Fruit fly (Drosophila melanogaster) Kc167 (cell line): ENCODE data around the gene Etfb.

Experiments used
- Myc ChIP-seq: fragments of >200 bp; optimal IDR thresholded peaks from 2 replicates; lab custom pipeline; 2017; ENCODE audit warnings: missing external identifiers
- Sin3A ChIP-seq: fragments of >200 bp; optimal IDR thresholded peaks from 2 replicates; lab custom pipeline; 2018; ENCODE audit warnings: missing external identifiers
- h ChIP-seq: fragments of >200 bp; optimal IDR thresholded peaks from 3 replicates; lab custom pipeline; 2018; ENCODE audit warnings: missing external identifiers
- insv ChIP-seq: fragments of >200 bp; optimal IDR thresholded peaks from 3 replicates; lab custom pipeline; 2018; ENCODE audit warnings: missing external identifiers
- psq ChIP-seq: fragments of >200 bp; optimal IDR thresholded peaks from 2 replicates; lab custom pipeline; 2017; ENCODE audit warnings: missing external identifiers
- ttk ChIP-seq: sonication (Bioruptor generic); optimal IDR thresholded peaks from 2 replicates; lab custom pipeline; 2017; ENCODE audit warnings: missing external identifiers

Etfb gene

DNA sequence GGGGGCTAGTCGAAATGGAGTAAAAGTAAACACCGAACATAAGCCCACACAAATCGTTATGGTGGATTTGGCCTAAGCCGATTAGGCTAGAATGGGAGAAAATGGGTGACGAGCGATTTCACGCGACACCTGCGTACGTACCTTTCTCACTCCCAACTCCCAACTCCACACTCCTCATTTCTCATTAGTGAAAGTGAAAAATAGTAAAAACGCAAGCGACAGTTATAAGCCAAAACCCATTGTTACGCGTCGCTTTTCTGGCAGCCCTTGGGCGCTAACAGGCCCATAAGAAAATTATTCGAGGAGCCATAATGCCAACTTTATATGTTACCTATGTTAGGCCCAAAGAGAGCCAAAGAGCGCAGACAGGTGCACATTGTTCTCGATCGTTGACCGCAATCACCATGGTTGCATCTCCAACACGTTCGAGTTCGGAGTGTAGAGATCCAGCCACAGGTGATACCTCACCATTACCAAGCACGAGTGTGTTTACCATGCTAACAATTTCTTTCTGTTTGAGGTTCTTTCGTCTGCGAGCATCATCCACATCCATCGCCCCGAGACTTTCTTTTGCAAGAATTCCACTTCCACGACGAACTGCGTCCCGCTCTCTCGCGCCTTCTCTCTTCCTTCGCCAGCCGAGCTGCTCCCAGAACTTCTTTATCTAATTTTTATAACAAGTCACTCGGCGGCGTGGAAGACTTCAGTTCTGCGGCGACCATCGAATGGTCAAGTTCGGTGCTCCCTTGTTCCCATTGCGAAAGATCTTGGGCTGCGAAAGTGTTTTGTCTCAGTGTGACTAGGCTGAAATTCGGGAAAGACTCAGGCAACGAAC lies 15.9 kb upstream of the Etfb start, which contains the start of gene neo:
neo (plus strand) TSS at position 698 of the 835 bp plus-strand sequence.
- TF ChIP-seq insv (lab: Kevin White, UChicago) (no peak), Myc (no peak), psq (lab: Kevin White, UChicago) (no peak), Sin3A (lab: Kevin White, UChicago) (no peak), ttk (lab: Kevin White, UChicago) (no peak), h (lab: Kevin White, UChicago) (no peak)

DNA sequence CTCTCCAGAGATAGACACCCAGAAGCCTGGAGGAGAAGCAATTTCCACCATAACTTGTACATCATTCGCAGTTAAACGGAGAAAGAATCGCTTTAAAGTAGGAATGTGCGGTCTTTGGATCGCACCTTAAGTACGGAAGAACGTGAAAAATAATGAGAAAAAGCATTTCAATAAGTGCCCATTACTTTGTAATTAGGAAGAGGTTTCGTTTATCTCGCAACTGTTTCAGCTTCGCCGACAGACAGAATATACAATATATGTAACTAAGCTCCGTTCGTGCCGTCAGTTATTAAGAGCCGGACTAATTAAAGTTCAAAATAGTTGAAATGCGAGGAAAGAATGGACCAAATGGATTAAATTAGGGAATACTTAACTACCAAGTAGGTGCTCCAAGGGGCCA lies 14.9 kb upstream of the Etfb start, which contains the start of gene CG7829:
CG7829 (minus strand) TSS at position 101 of the 400 bp plus-strand sequence.
- TF ChIP-seq psq (lab: Kevin White, UChicago) (no peak), insv (lab: Kevin White, UChicago) (no peak), ttk (lab: Kevin White, UChicago) (no peak)

DNA sequence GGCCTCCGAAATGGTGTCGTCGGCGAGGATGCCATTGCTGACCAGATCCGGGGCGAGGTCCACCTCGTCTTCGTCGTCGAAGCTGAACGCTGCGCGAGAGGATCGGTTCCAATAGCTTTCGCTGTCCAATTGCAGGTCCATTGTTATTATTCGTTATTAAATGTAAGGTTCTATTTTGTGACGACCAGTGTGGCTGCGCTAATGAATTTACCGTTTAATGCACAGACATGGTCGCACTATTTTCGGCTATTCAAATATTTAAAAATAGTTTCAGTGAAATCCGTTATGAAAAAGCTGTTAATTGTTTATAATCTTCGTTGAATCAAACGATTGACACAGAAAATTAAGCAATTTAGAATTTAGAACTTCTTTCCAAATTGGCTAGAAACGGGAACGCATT lies 13.5 kb upstream of the Etfb start, which contains the start of gene Vps16B:
Vps16B (minus strand) TSS at position 186 of the 400 bp plus-strand sequence.
- TF ChIP-seq h (lab: Kevin White, UChicago): no peak
- no peak for TF ChIP-seq ttk (lab: Kevin White, UChicago)
- TF ChIP-seq insv (lab: Kevin White, UChicago): no peak
- TF ChIP-seq Sin3A (lab: Kevin White, UChicago): no peak
- TF ChIP-seq psq (lab: Kevin White, UChicago): no peak
- no peak for TF ChIP-seq Myc

DNA sequence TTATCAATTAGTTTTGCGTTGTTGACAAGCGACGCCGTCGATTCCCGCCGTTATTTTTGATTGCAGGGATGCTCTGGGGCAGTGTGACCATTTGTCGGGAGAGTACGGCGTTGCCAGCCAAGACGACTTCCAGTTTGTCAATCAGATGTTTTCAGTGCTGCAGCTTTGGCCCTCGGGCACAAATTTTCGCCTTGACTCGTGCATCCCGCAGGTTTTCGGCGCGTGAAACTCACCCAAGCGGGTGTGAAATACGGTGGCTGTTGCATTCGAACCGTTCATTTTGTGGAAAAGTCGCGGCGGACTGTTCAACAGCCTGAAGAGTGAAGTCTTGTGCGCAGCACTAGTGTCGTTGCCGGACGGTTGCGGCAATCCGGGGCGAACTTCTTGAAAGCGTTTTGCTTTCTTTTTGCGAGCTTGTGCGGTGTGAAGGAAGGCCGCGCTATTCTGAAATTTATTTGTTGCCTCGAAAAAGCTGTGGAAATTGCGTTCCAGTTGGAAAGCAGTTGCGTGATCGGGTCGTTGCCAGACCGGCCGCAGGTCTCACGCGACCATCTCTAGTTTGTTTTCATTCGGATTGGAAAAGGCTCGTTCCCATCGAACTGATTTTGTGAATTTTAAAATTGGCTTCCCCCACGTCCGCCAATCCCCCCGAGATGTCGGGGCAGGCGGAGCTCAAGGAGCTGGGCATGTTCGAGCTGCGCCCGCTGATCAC lies 4.1 kb upstream of the Etfb start, which contains the start of the genes ca and ncd:
ca (plus strand) TSS at position 130 of the 712 bp plus-strand sequence.
ncd (minus strand) TSS at position 446 of the 712 bp plus-strand sequence.
- TF ChIP-seq ttk (lab: Kevin White, UChicago) (no peak), psq (lab: Kevin White, UChicago) (no peak), Myc (no peak), insv (lab: Kevin White, UChicago) (no peak), h (lab: Kevin White, UChicago) (no peak), Sin3A (lab: Kevin White, UChicago) (no peak)

DNA sequence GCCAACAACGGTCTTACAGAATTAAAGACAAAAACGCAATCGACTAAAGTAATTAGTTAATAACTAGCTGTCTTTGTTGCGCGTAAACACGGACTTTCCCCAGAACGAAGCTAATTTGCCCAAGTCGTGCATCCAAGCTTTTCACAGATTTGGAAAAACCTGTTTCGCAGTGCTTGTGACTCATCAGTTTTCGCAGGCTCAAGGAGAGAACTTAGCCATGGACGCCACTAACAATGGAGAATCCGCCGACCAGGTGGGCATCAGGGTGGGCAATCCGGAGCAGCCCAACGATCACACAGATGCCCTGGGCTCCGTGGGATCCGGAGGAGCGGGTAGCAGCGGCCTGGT lies 3.1 kb downstream of the Etfb start:
- no peak for TF ChIP-seq psq (lab: Kevin White, UChicago)
- TF ChIP-seq Sin3A (lab: Kevin White, UChicago): no peak
- no peak for TF ChIP-seq insv (lab: Kevin White, UChicago)
- no peak for TF ChIP-seq ttk (lab: Kevin White, UChicago)

DNA sequence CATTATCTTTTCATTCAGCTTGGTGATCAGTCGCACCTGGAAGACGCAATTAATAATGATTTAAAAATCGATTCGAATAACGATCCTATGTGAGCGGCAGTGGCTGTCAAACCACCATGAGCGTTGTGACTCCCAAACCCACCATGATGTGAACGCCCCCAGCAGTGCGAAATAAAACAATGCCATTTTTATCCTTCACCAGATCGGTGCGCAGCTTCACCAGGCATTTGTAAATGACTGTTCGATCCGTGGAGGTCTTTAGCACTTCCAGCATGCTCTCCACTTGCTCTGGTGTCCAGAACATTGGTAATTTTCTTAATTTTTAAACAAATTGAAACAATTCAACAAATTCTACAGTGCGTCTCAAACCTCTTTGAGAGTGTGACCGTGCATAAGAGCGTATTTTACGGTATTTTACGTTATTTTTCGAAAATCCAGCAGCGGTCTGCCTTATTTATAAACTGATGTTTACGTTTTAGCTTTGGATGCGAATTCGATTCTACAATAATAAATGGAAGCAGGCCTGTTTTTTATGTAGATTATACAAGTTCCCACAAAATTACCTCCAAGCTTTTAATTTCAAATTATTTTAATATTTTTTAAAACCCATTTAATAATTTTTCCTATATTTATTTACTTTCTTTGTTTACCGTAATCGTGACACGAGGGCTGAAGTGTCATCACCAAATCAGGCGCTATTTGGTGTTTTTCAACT lies 3.6 kb downstream of the Etfb start, which contains the start of the genes Rnb and Drice:
Rnb (minus strand) TSS at position 389 of the 715 bp plus-strand sequence.
Drice (plus strand) TSS at position 693 of the 715 bp plus-strand sequence.
- TF ChIP-seq insv (lab: Kevin White, UChicago): no peak
- TF ChIP-seq ttk (lab: Kevin White, UChicago): no peak
- no peak for TF ChIP-seq Myc
- TF ChIP-seq psq (lab: Kevin White, UChicago): no peak
- no peak for TF ChIP-seq h (lab: Kevin White, UChicago)
- TF ChIP-seq Sin3A (lab: Kevin White, UChicago): no peak

DNA sequence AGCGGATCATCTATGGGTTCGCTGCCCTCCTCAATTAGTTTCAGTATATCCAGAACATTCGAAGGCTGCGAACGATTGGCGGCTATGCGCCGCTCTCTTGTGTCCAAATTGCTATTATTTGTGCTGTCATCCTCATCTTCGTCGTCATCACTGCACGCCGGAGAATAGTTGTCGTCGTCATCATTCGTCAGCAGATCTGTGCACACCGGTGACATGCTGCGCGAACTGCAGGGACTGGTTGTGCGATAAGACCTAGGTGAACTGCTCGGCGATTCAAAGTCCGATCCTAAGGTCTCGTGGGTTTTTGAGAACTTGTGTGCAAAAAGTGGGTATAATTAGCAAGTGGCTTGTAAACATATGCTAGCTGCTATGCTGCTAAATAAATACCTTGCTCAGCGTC lies 5.6 kb downstream of the Etfb start:
- TF ChIP-seq ttk (lab: Kevin White, UChicago) (no peak), Sin3A (lab: Kevin White, UChicago) (no peak), h (lab: Kevin White, UChicago) (no peak), Myc (no peak), psq (lab: Kevin White, UChicago) (no peak), insv (lab: Kevin White, UChicago) (no peak)

DNA sequence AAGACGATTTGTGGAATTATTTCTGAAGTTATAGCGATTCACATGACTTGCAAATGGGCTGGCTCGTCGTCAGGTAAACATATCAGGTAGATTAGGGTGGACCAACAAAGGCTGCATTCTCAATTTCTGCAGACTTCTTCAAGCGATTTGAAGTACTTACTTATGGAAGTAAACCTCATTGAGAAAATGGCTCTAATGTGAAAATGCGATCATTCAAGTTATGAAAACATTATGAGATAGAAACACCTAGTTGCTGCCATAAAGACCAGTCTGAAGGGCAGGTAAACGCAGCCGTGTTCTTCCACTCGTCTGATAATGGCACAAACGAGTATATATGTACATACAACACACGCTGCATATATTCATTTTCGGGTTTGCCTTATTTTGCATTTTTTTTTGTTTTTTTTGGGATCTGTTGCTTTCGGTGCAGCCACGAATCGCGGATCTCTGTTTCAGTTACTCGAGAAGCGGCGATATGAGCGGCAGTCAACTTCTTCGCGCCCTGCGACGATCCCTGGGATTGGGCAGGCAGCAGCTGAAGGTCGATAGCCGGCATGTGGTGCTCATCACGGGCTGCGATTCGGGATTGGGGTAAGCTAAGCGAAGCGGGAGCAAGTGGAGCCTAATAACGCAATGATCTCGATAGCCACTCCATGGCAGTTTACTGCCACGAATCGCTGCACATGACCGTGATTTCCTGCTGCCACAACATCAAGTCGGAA lies 8.4 kb downstream of the Etfb start, which contains the start of gene sro:
sro (plus strand) TSS at position 437 of the 722 bp plus-strand sequence.
- TF ChIP-seq psq (lab: Kevin White, UChicago) (no peak), Sin3A (lab: Kevin White, UChicago) (no peak), h (lab: Kevin White, UChicago) (no peak), ttk (lab: Kevin White, UChicago) (no peak), insv (lab: Kevin White, UChicago) (no peak), Myc (no peak)

DNA sequence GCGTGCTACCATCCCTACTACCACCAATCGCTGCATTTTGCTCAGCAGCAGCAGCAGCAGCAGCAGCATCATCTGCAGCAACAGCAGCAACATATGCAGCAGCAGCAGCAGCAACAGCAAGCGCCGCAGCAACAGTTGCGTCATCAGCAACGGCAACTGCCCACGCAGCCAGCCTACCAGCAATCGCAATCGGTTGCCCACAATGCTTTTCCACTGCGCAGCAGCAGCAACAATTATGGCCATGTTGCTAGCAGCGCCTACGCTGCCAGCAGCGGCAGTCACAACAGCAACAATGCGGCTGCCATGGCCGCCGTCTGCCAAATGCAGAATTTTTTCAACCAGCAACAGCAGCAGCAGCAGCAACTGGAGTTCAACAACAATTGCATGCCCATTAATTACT lies 12.6 kb downstream of the Etfb start:
- TF ChIP-seq Myc: no peak
- no peak for TF ChIP-seq Sin3A (lab: Kevin White, UChicago)
- no peak for TF ChIP-seq ttk (lab: Kevin White, UChicago)
- TF ChIP-seq insv (lab: Kevin White, UChicago): no peak
- no peak for TF ChIP-seq psq (lab: Kevin White, UChicago)
- no peak for TF ChIP-seq h (lab: Kevin White, UChicago)

DNA sequence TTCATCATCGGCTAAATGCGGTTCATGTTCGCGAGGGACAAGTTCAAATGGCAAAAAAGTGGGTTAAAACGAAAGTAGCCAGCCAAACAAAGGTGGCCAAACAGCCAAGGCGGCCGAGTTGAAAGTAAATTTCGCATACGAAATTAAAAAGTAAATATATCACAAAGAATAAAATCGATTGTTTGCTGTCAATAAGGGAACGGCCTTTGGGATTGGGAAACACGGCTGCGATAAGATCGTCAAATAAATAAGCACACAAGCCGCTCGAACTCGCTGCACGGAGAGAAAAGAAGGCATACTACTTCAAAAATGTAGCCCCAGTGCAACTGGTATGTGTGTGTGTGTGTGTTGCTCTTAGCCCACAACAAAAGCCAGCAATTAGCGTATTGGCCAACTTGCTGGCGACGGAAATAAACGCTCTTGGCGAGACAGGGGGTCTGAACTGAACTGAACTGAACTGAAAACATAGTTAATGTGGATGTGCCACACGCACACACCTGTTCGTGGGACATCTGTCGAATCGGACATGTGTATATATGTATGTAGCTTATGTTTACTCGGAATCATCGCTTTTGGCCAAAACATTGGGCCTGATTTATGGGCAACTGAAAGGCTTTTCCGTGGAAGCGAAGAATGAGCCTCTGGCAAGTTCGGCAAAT lies 14.7 kb downstream of the Etfb start:
- no peak for TF ChIP-seq Myc
- TF ChIP-seq h (lab: Kevin White, UChicago): no peak
- no peak for TF ChIP-seq Sin3A (lab: Kevin White, UChicago)
- TF ChIP-seq insv (lab: Kevin White, UChicago): no peak
- TF ChIP-seq ttk (lab: Kevin White, UChicago): no peak
- TF ChIP-seq psq (lab: Kevin White, UChicago): no peak
